Fruit fly (Drosophila melanogaster) whole organism, embryonic: ENCODE results near the gene Non3.

Experiments used
- Atf-2 ChIP-seq: fragments of 200-800 bp; sonication (Bioruptor generic); optimal IDR thresholded peaks from 2 replicates; lab custom pipeline; 2016; ENCODE audit warnings: missing biosample characterization, missing genetic modification characterization
- B-H1 ChIP-seq: fragments of 200-800 bp; sonication (Bioruptor generic); IDR thresholded peaks from 3 replicates; pipeline ENCODE4 v1.3.6; 2022; ENCODE audit warnings: missing biosample characterization, missing genetic modification characterization
- CG10321 ChIP-seq: fragments of 200-800 bp; sonication (Bioruptor generic); IDR thresholded peaks from 2 replicates; pipeline ENCODE4 v1.3.6; 2022; ENCODE audit warnings: missing biosample characterization, missing genetic modification characterization
- CG1233 ChIP-seq: fragments of 200-800 bp; sonication (Bioruptor generic); optimal IDR thresholded peaks from 4 replicates; lab custom pipeline; 2018; ENCODE audit warnings: missing biosample characterization, mild to moderate bottlenecking, missing genetic modification characterization
- CG12769 ChIP-seq: fragments of 200-800 bp; sonication (Bioruptor generic); optimal IDR thresholded peaks from 2 replicates; lab custom pipeline; 2019; ENCODE audit warnings: missing biosample characterization, mild to moderate bottlenecking, missing genetic modification characterization, moderate library complexity
- CG12942 ChIP-seq: fragments of 200-800 bp; sonication (Bioruptor generic); optimal IDR thresholded peaks from 3 replicates; lab custom pipeline; 2016; ENCODE audit warnings: missing biosample characterization, missing genetic modification characterization
- CG13296 ChIP-seq: fragments of 200-800 bp; sonication (Bioruptor generic); optimal IDR thresholded peaks from 3 replicates; lab custom pipeline; 2018; ENCODE audit warnings: missing biosample characterization, mild to moderate bottlenecking, missing genetic modification characterization
- CG14441 ChIP-seq: fragments of 200-800 bp; sonication (Bioruptor generic); IDR thresholded peaks from 2 replicates; pipeline ENCODE4 v1.3.6; 2022; ENCODE audit warnings: missing biosample characterization, missing genetic modification characterization
- CG15601 ChIP-seq: fragments of 200-800 bp; sonication (Bioruptor generic); optimal IDR thresholded peaks from 3 replicates; lab custom pipeline; 2019; ENCODE audit warnings: missing biosample characterization, mild to moderate bottlenecking, missing genetic modification characterization, moderate library complexity
- CG15696 ChIP-seq: fragments of 200-800 bp; sonication (Bioruptor generic); optimal IDR thresholded peaks from 2 replicates; lab custom pipeline; 2019; ENCODE audit warnings: missing biosample characterization, mild to moderate bottlenecking, missing genetic modification characterization, moderate library complexity
- CG1603 ChIP-seq: fragments of 200-800 bp; sonication (Bioruptor generic); optimal IDR thresholded peaks from 2 replicates; lab custom pipeline; 2019; ENCODE audit warnings: missing biosample characterization, mild to moderate bottlenecking, missing genetic modification characterization, moderate library complexity
- CG17568 ChIP-seq: fragments of 200-800 bp; sonication (Bioruptor generic); optimal IDR thresholded peaks from 2 replicates; lab custom pipeline; 2018; ENCODE audit warnings: missing biosample characterization, mild to moderate bottlenecking, missing genetic modification characterization, moderate library complexity
- CG17829 ChIP-seq: fragments of 200-800 bp; optimal IDR thresholded peaks from 2 replicates; lab custom pipeline; 2019; ENCODE audit warnings: missing biosample characterization, mild to moderate bottlenecking, missing genetic modification characterization, moderate library complexity
- CG18011 ChIP-seq: fragments of 200-800 bp; sonication (Bioruptor generic); optimal IDR thresholded peaks from 2 replicates; lab custom pipeline; 2017; ENCODE audit warnings: missing biosample characterization, missing genetic modification characterization, mild to moderate bottlenecking, moderate library complexity, missing genotype
- CG18262 ChIP-seq: fragments of 200-800 bp; optimal IDR thresholded peaks from 3 replicates; lab custom pipeline; 2019; ENCODE audit warnings: missing biosample characterization, mild to moderate bottlenecking, missing genetic modification characterization, moderate library complexity
- CG18619 ChIP-seq: fragments of 200-800 bp; sonication (Bioruptor generic); optimal IDR thresholded peaks from 3 replicates; lab custom pipeline; 2017; ENCODE audit warnings: missing biosample characterization, mild to moderate bottlenecking, missing genetic modification characterization
- CG2116 ChIP-seq: fragments of 200-800 bp; sonication (Bioruptor generic); optimal IDR thresholded peaks from 3 replicates; lab custom pipeline; 2018; ENCODE audit warnings: missing biosample characterization, mild to moderate bottlenecking, missing genetic modification characterization
- CG2202 ChIP-seq: fragments of 200-800 bp; sonication (Bioruptor generic); optimal IDR thresholded peaks from 2 replicates; lab custom pipeline; 2018; ENCODE audit warnings: missing biosample characterization, mild to moderate bottlenecking, missing genetic modification characterization
- CG32767 ChIP-seq: fragments of 200-800 bp; sonication (Bioruptor generic); IDR thresholded peaks from 2 replicates; pipeline ENCODE4 v1.3.6; 2022; ENCODE audit warnings: missing biosample characterization, missing genetic modification characterization
- CG3281 ChIP-seq: fragments of 200-800 bp; sonication (Bioruptor generic); optimal IDR thresholded peaks from 3 replicates; lab custom pipeline; 2017; ENCODE audit warnings: missing biosample characterization, mild to moderate bottlenecking, missing genetic modification characterization
- CG4404 ChIP-seq: fragments of 200-800 bp; sonication (Bioruptor generic); IDR thresholded peaks from 2 replicates; pipeline ENCODE4 v1.3.6; 2022; ENCODE audit warnings: missing biosample characterization, missing genetic modification characterization
- CG7928 ChIP-seq: fragments of 200-800 bp; sonication (Bioruptor generic); optimal IDR thresholded peaks from 2 replicates; lab custom pipeline; 2017; ENCODE audit warnings: missing biosample characterization, mild to moderate bottlenecking, missing genetic modification characterization
- CG8089 ChIP-seq: fragments of 200-800 bp; sonication (Bioruptor generic); optimal IDR thresholded peaks from 3 replicates; lab custom pipeline; 2016; ENCODE audit warnings: missing biosample characterization, missing genetic modification characterization
- CG9727 ChIP-seq: fragments of 200-800 bp; sonication (Bioruptor generic); optimal IDR thresholded peaks from 3 replicates; lab custom pipeline; 2017; ENCODE audit warnings: missing biosample characterization, mild to moderate bottlenecking, missing genetic modification characterization
- D19A ChIP-seq: fragments of 200-800 bp; optimal IDR thresholded peaks from 3 replicates; lab custom pipeline; 2019; ENCODE audit warnings: missing biosample characterization, mild to moderate bottlenecking, missing genetic modification characterization, moderate library complexity
- Eip74EF ChIP-seq, 2 experiments: fragments of 200-800 bp in 1 of 2; fragments of >200 bp in 1 of 2; sonication (Bioruptor generic) in 1 of 2; optimal IDR thresholded peaks; 2 replicates each; lab custom pipeline; 2017 to 2019; ENCODE audit warnings: missing biosample characterization in 2 of 2, missing genetic modification characterization in 2 of 2, mild to moderate bottlenecking in 1 of 2, moderate library complexity in 1 of 2
- Ets97D ChIP-seq: fragments of 200-800 bp; sonication (Bioruptor generic); optimal IDR thresholded peaks from 3 replicates; lab custom pipeline; 2016; ENCODE audit warnings: missing biosample characterization, missing genetic modification characterization
- Fer3 ChIP-seq: fragments of 200-800 bp; sonication (Bioruptor generic); optimal IDR thresholded peaks from 2 replicates; lab custom pipeline; 2018; ENCODE audit warnings: missing biosample characterization, mild to moderate bottlenecking, missing genetic modification characterization, moderate library complexity
- GATAe ChIP-seq: fragments of 200-800 bp; sonication (Bioruptor generic); conservative IDR thresholded peaks from 2 replicates; pipeline ENCODE4 v1.3.6; 2022; ENCODE audit warnings: missing biosample characterization, missing genetic modification characterization
- HHEX ChIP-seq: fragments of 200-800 bp; sonication (Bioruptor generic); optimal IDR thresholded peaks from 3 replicates; lab custom pipeline; 2017; ENCODE audit warnings: missing biosample characterization, mild to moderate bottlenecking, missing genetic modification characterization, missing genetic modification reagents
- Hr39 ChIP-seq: fragments of >200 bp; optimal IDR thresholded peaks from 2 replicates; lab custom pipeline; 2017
- Med ChIP-seq: fragments of 200-800 bp; sonication (Bioruptor generic); peaks from one replicate; lab custom pipeline; 2016; ENCODE audit warnings: missing biosample characterization, missing genetic modification characterization, mild to moderate bottlenecking, inconsistent platforms, moderate library complexity
- NK7.1 ChIP-seq: fragments of 200-800 bp; sonication (Bioruptor generic); optimal IDR thresholded peaks from 3 replicates; lab custom pipeline; 2016; ENCODE audit warnings: missing biosample characterization, missing genetic modification characterization
- Stat92E ChIP-seq, 3 experiments: fragments of >200 bp in 2 of 3; fragments of 200-800 bp in 1 of 3; sonication (Bioruptor generic) in 1 of 3; optimal IDR thresholded peaks; 2 replicates each; lab custom pipeline; 2017 to 2019; ENCODE audit warnings: missing biosample characterization in 3 of 3, missing genetic modification characterization in 3 of 3, mild to moderate bottlenecking in 1 of 3, moderate library complexity in 1 of 3
- Tbp ChIP-seq: fragments of >200 bp; optimal IDR thresholded peaks from 2 replicates; lab custom pipeline; 2018; ENCODE audit warnings: missing biosample characterization, missing genetic modification characterization
- ase ChIP-seq: fragments of 200-800 bp; sonication (Bioruptor generic); IDR thresholded peaks from 3 replicates; pipeline ENCODE4 v1.3.6; 2022; ENCODE audit warnings: missing biosample characterization, missing genetic modification characterization
- dysf ChIP-seq: fragments of 200-800 bp; sonication (Bioruptor generic); IDR thresholded peaks from 3 replicates; pipeline ENCODE4 v1.3.6; 2022; ENCODE audit warnings: missing biosample characterization, missing genetic modification characterization
- ems ChIP-seq: fragments of 200-800 bp; sonication (Bioruptor generic); optimal IDR thresholded peaks from 3 replicates; lab custom pipeline; 2016; ENCODE audit warnings: missing biosample characterization, missing genetic modification characterization
- eyg ChIP-seq: fragments of 200-800 bp; sonication (Bioruptor generic); optimal IDR thresholded peaks from 3 replicates; lab custom pipeline; 2016; ENCODE audit warnings: missing biosample characterization, missing genetic modification characterization
- fd64A ChIP-seq: fragments of 200-800 bp; sonication (Bioruptor generic); optimal IDR thresholded peaks from 3 replicates; lab custom pipeline; 2018; ENCODE audit warnings: missing biosample characterization, mild to moderate bottlenecking, missing genetic modification characterization
- fru ChIP-seq: fragments of >200 bp; optimal IDR thresholded peaks from 2 replicates; lab custom pipeline; 2017
- gcm2 ChIP-seq: fragments of 200-800 bp; sonication (Bioruptor generic); optimal IDR thresholded peaks from 2 replicates; lab custom pipeline; 2016; ENCODE audit warnings: missing biosample characterization, missing genetic modification characterization
- gro ChIP-seq: fragments of 200-800 bp; sonication (Bioruptor generic); optimal IDR thresholded peaks from 2 replicates; lab custom pipeline; 2016; ENCODE audit warnings: missing biosample characterization, missing genetic modification characterization
- hb ChIP-seq: fragments of 200-800 bp; sonication (Bioruptor generic); IDR thresholded peaks from 3 replicates; pipeline ENCODE4 v1.3.6; 2022; ENCODE audit warnings: missing biosample characterization, missing genetic modification characterization; ENCODE audit not compliant: partially characterized antibody
- hkb ChIP-seq, 2 experiments: fragments of 200-800 bp in 1 of 2; fragments of >200 bp in 1 of 2; sonication (Bioruptor generic) in 1 of 2; IDR thresholded peaks in 1 of 2; optimal IDR thresholded peaks in 1 of 2; 2 replicates each; pipeline versions ENCODE4 v1.3.6 to Lab custom; 2017 to 2022; ENCODE audit warnings: missing biosample characterization in 1 of 2, missing genetic modification characterization in 1 of 2
- kni ChIP-seq: fragments of 200-800 bp; sonication (Bioruptor generic); optimal IDR thresholded peaks from 3 replicates; lab custom pipeline; 2017; ENCODE audit warnings: mild to moderate bottlenecking, missing biosample characterization, missing genetic modification reagents, missing genetic modification characterization
- ranshi ChIP-seq: fragments of 200-800 bp; sonication (Bioruptor generic); IDR thresholded peaks from 2 replicates; pipeline ENCODE4 v1.3.6; 2022; ENCODE audit warnings: missing biosample characterization, missing genetic modification characterization
- ro ChIP-seq: fragments of 200-800 bp; sonication (Bioruptor generic); IDR thresholded peaks from 2 replicates; pipeline ENCODE4 v1.3.6; 2022; ENCODE audit warnings: missing biosample characterization, missing genetic modification characterization
- so ChIP-seq: fragments of 200-800 bp; sonication (Bioruptor generic); IDR thresholded peaks from 3 replicates; pipeline ENCODE4 v1.3.6; 2022; ENCODE audit warnings: missing biosample characterization, missing genetic modification characterization
- twi ChIP-seq: fragments of 200-800 bp; optimal IDR thresholded peaks from 2 replicates; lab custom pipeline; 2019; ENCODE audit warnings: missing biosample characterization, mild to moderate bottlenecking, missing genetic modification characterization, moderate library complexity
- yki ChIP-seq: fragments of >200 bp; optimal IDR thresholded peaks from 3 replicates; lab custom pipeline; 2018

The Non3 gene

DNA sequence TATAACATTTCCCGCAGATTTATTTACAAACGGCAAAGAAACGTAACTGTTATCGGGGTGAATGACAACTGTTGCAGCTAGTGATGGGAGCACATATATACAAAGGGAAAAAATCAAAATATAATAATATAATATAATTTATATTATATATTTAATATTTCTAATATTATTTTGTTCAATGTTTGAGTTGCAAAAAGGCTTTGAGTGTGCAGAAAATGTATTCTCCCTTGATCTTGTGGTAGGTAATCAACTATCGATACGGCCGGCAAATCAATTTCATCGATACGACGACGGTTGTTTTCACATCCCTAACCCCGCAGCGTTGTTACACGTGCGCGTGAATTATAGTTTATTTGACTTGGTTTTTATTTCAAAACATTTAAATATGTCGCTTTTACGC, at the start of gene Non3, which contains the start of gene mTerf5 (continued):
- TF ChIP-seq CG17568 (no peak), CG17829 (tag; lab: Kevin White, UChicago) (peak; percentile 76), eyg (GFP tag; lab: Kevin White, UChicago) (no peak), ranshi (GFP tag; lab: Robert Waterston, UW) (0 out of 2 replicates have a peak, but pooled peaks have one; percentile 40), CG13296 (GFP tag; lab: Kevin White, UChicago) (peak; percentile 68), Atf-2 (GFP tag; lab: Kevin White, UChicago) (no peak), hb (GFP tag; lab: Robert Waterston, UW) (peak; percentile 83), CG12942 (GFP tag; lab: Kevin White, UChicago) (peak; percentile 46), CG1603 (tag; lab: Kevin White, UChicago) (no peak), ase (GFP tag; lab: Robert Waterston, UW) (0 out of 3 replicates have a peak, but pooled peaks have one; percentile 30), CG32767 (GFP tag; lab: Robert Waterston, UW) (peak; percentile 61), twi (tag; lab: Kevin White, UChicago) (peak; percentile 40), CG4404 (GFP tag; lab: Robert Waterston, UW) (peak; percentile 34; the same call in 1 of the 2 replicates), CG2116 (peak; percentile 88), dysf (GFP tag; lab: Robert Waterston, UW) (0 out of 3 replicates have a peak, but pooled peaks have one; percentile 36), Tbp (no peak), CG9727 (GFP tag; lab: Kevin White, UChicago) (peak; percentile 60), CG15696 (tag; lab: Kevin White, UChicago) (peak; percentile 51), CG18619 (GFP tag; lab: Kevin White, UChicago) (peak; percentile 9), CG2202 (tag; lab: Kevin White, UChicago) (peak; percentile 31), GATAe (GFP tag; lab: Robert Waterston, UW) (no peak), fru (lab: Kevin White, UChicago) (no peak), CG15601 (tag; lab: Kevin White, UChicago) (peak; percentile 54), Fer3 (peak; percentile 42), fd64A (GFP tag; lab: Kevin White, UChicago) (no peak), HHEX (GFP tag; lab: Kevin White, UChicago) (peak; percentile 40), CG10321 (GFP tag; lab: Robert Waterston, UW) (no peak), CG3281 (GFP tag; lab: Kevin White, UChicago) (peak; percentile 59), ems (GFP tag; lab: Kevin White, UChicago) (no peak), Stat92E (GFP tag; optimal IDR thresholded peaks at IDR 0.05; lab: Kevin White, UChicago) (no peak), CG1233 (GFP tag; lab: Kevin White, UChicago) (no peak), CG18262 (tag; lab: Kevin White, UChicago) (peak; percentile 63), D19A (peak; percentile 43), kni (GFP tag; lab: Kevin White, UChicago) (no peak), CG12769 (tag; lab: Kevin White, UChicago) (no peak), CG14441 (peak; percentile 50; the same call in 1 of the 2 replicates), CG7928 (GFP tag; lab: Kevin White, UChicago) (no peak), so (no peak), B-H1 (no peak), Hr39 (lab: Kevin White, UChicago) (no peak), Ets97D (GFP tag; lab: Kevin White, UChicago) (peak; percentile 43), yki (no peak), gro (GFP tag; lab: Kevin White, UChicago) (no peak), Eip74EF (GFP tag; optimal IDR thresholded peaks at IDR 0.05; lab: Kevin White, UChicago) (no peak), NK7.1 (GFP tag; lab: Kevin White, UChicago) (no peak), ro (no peak), hkb (optimal IDR thresholded peaks at IDR 0.05; lab: Kevin White, UChicago) (no peak), hkb (GFP tag; IDR thresholded peaks at IDR 0.05; lab: Robert Waterston, UW) (peak; percentile 66), Med (GFP tag; lab: Kevin White, UChicago) (peak; percentile 70), gcm2 (no peak), CG18011 (GFP tag; lab: Kevin White, UChicago) (peak; percentile 6), CG8089 (GFP tag; lab: Kevin White, UChicago) (no peak)
